Fruit fly (Drosophila melanogaster): ENCODE data around the gene MED24.

dm6 chr3L:8202317-8202842 is 11.3 kb downstream of the MED24 start, which contains the start of the genes CG7366 and CG13679:
- TF ChIP-seq h (optimal IDR thresholded peaks at IDR 0.05) (no peak), psq (optimal IDR thresholded peaks at IDR 0.05) (no peak), insv (optimal IDR thresholded peaks at IDR 0.05) (no peak), ttk (optimal IDR thresholded peaks at IDR 0.05) (no peak), Sin3A (optimal IDR thresholded peaks at IDR 0.05) (no peak)
